Worm (Caenorhabditis elegans): ENCODE results near the gene C10A4.10.

DNA sequence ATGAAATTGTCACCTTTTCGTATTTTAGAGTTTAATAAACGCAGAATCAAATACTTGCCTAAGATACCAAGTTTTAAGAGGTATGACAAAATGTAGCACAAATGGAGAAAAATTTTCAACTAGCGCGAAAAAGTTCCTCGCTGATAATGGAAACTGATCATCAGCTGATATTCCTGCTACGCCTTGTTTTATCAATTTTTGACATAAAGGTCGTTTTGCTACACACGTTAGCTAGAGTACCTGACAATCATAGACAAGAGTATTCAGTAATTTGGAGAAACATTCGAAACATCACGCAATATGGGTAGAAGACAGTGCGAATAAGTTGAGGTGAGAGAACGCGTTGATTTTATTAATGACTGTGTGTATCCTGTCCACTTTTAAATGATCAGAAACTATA, 47.0 kb downstream of the C10A4.10 start:
- TF ChIP-seq ama-1 (optimal IDR thresholded peaks at IDR 0.05), result no peak
- TF ChIP-seq tra-4 (tag; optimal IDR thresholded peaks at IDR 0.05), result no peak
- TF ChIP-seq tbx-11 (GFP tag; IDR thresholded peaks at IDR 0.05), result no peak
- no peak for TF ChIP-seq ceh-13 (GFP tag; optimal IDR thresholded peaks at IDR 0.05)
- TF ChIP-seq hmbx-1 (tag; optimal IDR thresholded peaks at IDR 0.05), result no peak
- TF ChIP-seq ets-7 (tag; optimal IDR thresholded peaks at IDR 0.05), result no peak
- no peak for TF ChIP-seq scrt-1 (GFP tag; IDR thresholded peaks at IDR 0.05)

Data from whole organism, early embryonic.